Worm (Caenorhabditis elegans) whole organism, young adult: ENCODE measurements around the gene F28H7.7.

Source experiments
- C17E4.6 ChIP-seq: fragments of 200-800 bp; sonication (Bioruptor generic); IDR thresholded peaks from 2 replicates; pipeline ENCODE4 v1.3.6; 2022; ENCODE audit warnings: missing genetic modification reagents, missing genetic modification characterization, missing compliant biosample characterization
- F22D6.2 ChIP-seq: sonication (generic microtip); optimal IDR thresholded peaks from 2 replicates; lab custom pipeline; 2016; ENCODE audit warnings: mild to moderate bottlenecking, missing genetic modification characterization, missing compliant biosample characterization
- F39B2.1 ChIP-seq: fragments of 200-800 bp; sonication (Bioruptor generic); IDR thresholded peaks from 2 replicates; pipeline ENCODE4 v1.3.6; 2022; ENCODE audit warnings: missing genetic modification reagents, missing genetic modification characterization, missing compliant biosample characterization
- T07F8.4 ChIP-seq: sonication (generic microtip); optimal IDR thresholded peaks from 2 replicates; lab custom pipeline; 2016; ENCODE audit warnings: mild to moderate bottlenecking, missing genetic modification characterization, moderate library complexity, missing compliant biosample characterization
- Y53F4B.3 ChIP-seq: fragments of 200-800 bp; sonication (Bioruptor generic); IDR thresholded peaks from 2 replicates; pipeline ENCODE4 v1.3.6; 2022; ENCODE audit warnings: missing genetic modification reagents, missing genetic modification characterization, missing compliant biosample characterization
- Y56A3A.18 ChIP-seq: fragments of 200-800 bp; sonication (Bioruptor generic); IDR thresholded peaks from 2 replicates; pipeline ENCODE4 v1.3.6; 2022; ENCODE audit warnings: missing genetic modification reagents, missing genetic modification characterization, missing compliant biosample characterization
- Y95B8A.8 ChIP-seq: fragments of 200-800 bp; sonication (Bioruptor generic); IDR thresholded peaks from 2 replicates; pipeline ENCODE4 v1.3.6; 2022; ENCODE audit warnings: missing genetic modification reagents, missing genetic modification characterization, missing compliant biosample characterization
- akir-1 ChIP-seq: fragments of 200-800 bp; sonication (Bioruptor generic); optimal IDR thresholded peaks from 2 replicates; lab custom pipeline; 2018; ENCODE audit warnings: mild to moderate bottlenecking, missing genetic modification characterization, moderate library complexity, missing compliant biosample characterization
- ama-1 ChIP-seq, 3 experiments: fragments of 150-350 bp in 1 of 3; sonication (generic microtip) in 2 of 3; optimal IDR thresholded peaks; 2 replicates each; lab custom pipeline; 2014 to 2018; ENCODE audit warnings: missing biosample characterization in 2 of 3, missing genetic modification characterization in 2 of 3, missing genetic modification reagents in 2 of 3
- aptf-3 ChIP-seq: fragments of 200-800 bp; sonication (Bioruptor generic); IDR thresholded peaks from 2 replicates; pipeline ENCODE4 v1.3.6; 2022; ENCODE audit warnings: missing genetic modification characterization, missing compliant biosample characterization
- attf-3 ChIP-seq: fragments of 200-800 bp; sonication (Bioruptor generic); conservative IDR thresholded peaks from 2 replicates; pipeline ENCODE4 v1.3.6; 2022; ENCODE audit warnings: missing genetic modification reagents, missing genetic modification characterization, missing compliant biosample characterization
- bed-2 ChIP-seq: fragments of 200-800 bp; sonication (Bioruptor generic); IDR thresholded peaks from 2 replicates; pipeline ENCODE4 v1.3.6; 2022; ENCODE audit warnings: missing genetic modification reagents, missing genetic modification characterization, missing compliant biosample characterization
- ccch-3 ChIP-seq: fragments of 200-800 bp; sonication (Bioruptor generic); optimal IDR thresholded peaks from 2 replicates; lab custom pipeline; 2018; ENCODE audit warnings: mild to moderate bottlenecking, missing genetic modification characterization, missing compliant biosample characterization
- cebp-2 ChIP-seq: fragments of 200-800 bp; sonication (Bioruptor generic); IDR thresholded peaks from 2 replicates; pipeline ENCODE4 v1.3.6; 2022; ENCODE audit warnings: missing genetic modification characterization, missing compliant biosample characterization
- ceh-40 ChIP-seq: fragments of 200-800 bp; sonication (Bioruptor generic); IDR thresholded peaks from 2 replicates; pipeline ENCODE4 v1.3.6; 2022; ENCODE audit warnings: missing genetic modification characterization, missing compliant biosample characterization
- ceh-58 ChIP-seq: fragments of 200-800 bp; sonication (Bioruptor generic); IDR thresholded peaks from 2 replicates; pipeline ENCODE4 v1.3.6; 2022; ENCODE audit warnings: missing genetic modification characterization, missing compliant biosample characterization
- ceh-91 ChIP-seq: fragments of 200-800 bp; sonication (Bioruptor generic); IDR thresholded peaks from 2 replicates; pipeline ENCODE4 v1.3.6; 2022; ENCODE audit warnings: missing genetic modification reagents, missing genetic modification characterization, missing compliant biosample characterization
- chd-7 ChIP-seq: sonication (generic microtip); optimal IDR thresholded peaks from 2 replicates; lab custom pipeline; 2016; ENCODE audit warnings: mild to moderate bottlenecking, missing genetic modification characterization, moderate library complexity, missing compliant biosample characterization
- die-1 ChIP-seq: sonication (generic microtip); optimal IDR thresholded peaks from 2 replicates; lab custom pipeline; 2016; ENCODE audit warnings: missing genotype, mild to moderate bottlenecking, missing genetic modification characterization, missing compliant biosample characterization
- dox-1 ChIP-seq: fragments of 200-800 bp; sonication (Bioruptor generic); IDR thresholded peaks from 2 replicates; pipeline ENCODE4 v1.3.6; 2022; ENCODE audit warnings: missing genetic modification reagents, missing genetic modification characterization, missing compliant biosample characterization
- dpl-1 ChIP-seq: fragments of 150-350 bp; optimal IDR thresholded peaks from 2 replicates; lab custom pipeline; 2014; ENCODE audit warnings: missing biosample characterization, missing genetic modification reagents, missing genetic modification characterization
- egl-18 ChIP-seq: fragments of 200-800 bp; sonication (Bioruptor generic); IDR thresholded peaks from 2 replicates; pipeline ENCODE4 v1.3.6; 2022; ENCODE audit warnings: missing genetic modification reagents, missing genetic modification characterization, missing compliant biosample characterization
- egl-44 ChIP-seq: fragments of 200-800 bp; sonication (Bioruptor generic); IDR thresholded peaks from 2 replicates; pipeline ENCODE4 v1.3.6; 2022; ENCODE audit warnings: missing genetic modification reagents, missing genetic modification characterization, missing compliant biosample characterization
- egrh-3 ChIP-seq: fragments of 200-800 bp; sonication (Bioruptor generic); IDR thresholded peaks from 2 replicates; pipeline ENCODE4 v1.3.6; 2022; ENCODE audit warnings: missing genetic modification reagents, missing genetic modification characterization, missing compliant biosample characterization
- ekl-4 ChIP-seq: fragments of 200-800 bp; sonication (Bioruptor generic); IDR thresholded peaks from 2 replicates; pipeline ENCODE4 v1.3.6; 2022; ENCODE audit warnings: missing genetic modification reagents, missing genetic modification characterization, missing compliant biosample characterization
- hrde-1 ChIP-seq: sonication (generic microtip); optimal IDR thresholded peaks from 2 replicates; lab custom pipeline; 2016; ENCODE audit warnings: missing genetic modification characterization, mild to moderate bottlenecking, missing compliant biosample characterization, moderate library complexity, missing genotype, missing genetic modification reagents, borderline replicate concordance
- lag-1 ChIP-seq: fragments of 200-800 bp; sonication (Bioruptor generic); IDR thresholded peaks from 2 replicates; pipeline ENCODE4 v1.3.6; 2022; ENCODE audit warnings: missing genetic modification reagents, missing genetic modification characterization, missing compliant biosample characterization
- lir-1 ChIP-seq: fragments of 200-800 bp; sonication (Bioruptor generic); conservative IDR thresholded peaks from 2 replicates; pipeline ENCODE4 v1.3.6; 2022; ENCODE audit warnings: missing genetic modification reagents, missing genetic modification characterization, missing compliant biosample characterization
- madf-10 ChIP-seq: sonication (generic microtip); optimal IDR thresholded peaks from 2 replicates; lab custom pipeline; 2016; ENCODE audit warnings: mild to moderate bottlenecking, missing genetic modification characterization, missing compliant biosample characterization
- madf-3 ChIP-seq: fragments of 200-800 bp; sonication (Bioruptor generic); IDR thresholded peaks from 2 replicates; pipeline ENCODE4 v1.3.6; 2022; ENCODE audit warnings: missing genetic modification reagents, missing genetic modification characterization, missing compliant biosample characterization
- mel-28 ChIP-seq: sonication (generic microtip); optimal IDR thresholded peaks from 2 replicates; lab custom pipeline; 2016; ENCODE audit warnings: borderline replicate concordance, mild to moderate bottlenecking, missing genetic modification characterization, missing compliant biosample characterization
- nfya-2 ChIP-seq: fragments of 200-800 bp; sonication (Bioruptor generic); IDR thresholded peaks from 2 replicates; pipeline ENCODE4 v1.3.6; 2022; ENCODE audit warnings: missing genetic modification reagents, missing genetic modification characterization, missing compliant biosample characterization
- nhr-179 ChIP-seq: sonication (generic microtip); optimal IDR thresholded peaks from 2 replicates; lab custom pipeline; 2016; ENCODE audit warnings: mild to moderate bottlenecking, missing genetic modification characterization, missing compliant biosample characterization
- nhr-27 ChIP-seq: fragments of 200-800 bp; sonication (Bioruptor generic); optimal IDR thresholded peaks from 2 replicates; lab custom pipeline; 2018; ENCODE audit warnings: mild to moderate bottlenecking, missing genetic modification characterization, moderate library complexity, missing compliant biosample characterization
- nhr-80 ChIP-seq: sonication (generic microtip); optimal IDR thresholded peaks from 2 replicates; lab custom pipeline; 2016; ENCODE audit warnings: missing genetic modification characterization, missing compliant biosample characterization
- pbrm-1 ChIP-seq: fragments of 200-800 bp; sonication (Bioruptor generic); IDR thresholded peaks from 2 replicates; pipeline ENCODE4 v1.3.6; 2022; ENCODE audit warnings: missing genetic modification reagents, missing genetic modification characterization, missing compliant biosample characterization
- rpc-1 ChIP-seq, 2 experiments: fragments of 150-350 bp in 1 of 2; sonication (generic microtip) in 1 of 2; optimal IDR thresholded peaks; 2 replicates each; lab custom pipeline; 2014 to 2018; ENCODE audit warnings: missing biosample characterization in 1 of 2, missing genetic modification characterization in 1 of 2, missing genetic modification reagents in 1 of 2, missing genotype in 1 of 2
- sdz-38 ChIP-seq: sonication (generic microtip); optimal IDR thresholded peaks from 2 replicates; lab custom pipeline; 2016; ENCODE audit warnings: missing genotype, missing genetic modification characterization, missing compliant biosample characterization
- snpc-4 ChIP-seq, 5 experiments: fragments of 150-350 bp in 1 of 5; sonication (generic microtip) in 4 of 5; optimal IDR thresholded peaks; 2 replicates each; lab custom pipeline; 2014 to 2018; ENCODE audit warnings: missing genetic modification characterization in 5 of 5, missing biosample characterization in 3 of 5, antibody characterized with exemption in 2 of 5, mild to moderate bottlenecking in 2 of 5, missing compliant biosample characterization in 2 of 5, missing genotype in 2 of 5, moderate library complexity in 2 of 5, missing genetic modification reagents in 1 of 5
- tbp1 ChIP-seq: fragments of 200-800 bp; sonication (Bioruptor generic); optimal IDR thresholded peaks from 2 replicates; lab custom pipeline; 2018; ENCODE audit warnings: mild to moderate bottlenecking, missing genetic modification characterization, missing compliant biosample characterization
- tbx-9 ChIP-seq: sonication (generic microtip); optimal IDR thresholded peaks from 2 replicates; lab custom pipeline; 2016; ENCODE audit warnings: borderline replicate concordance, missing genetic modification characterization, inconsistent platforms, missing compliant biosample characterization
- tlf-1 ChIP-seq: fragments of 200-800 bp; sonication (Bioruptor generic); optimal IDR thresholded peaks from 2 replicates; lab custom pipeline; 2018; ENCODE audit warnings: mild to moderate bottlenecking, missing genetic modification characterization, missing compliant biosample characterization
- zfh-2 ChIP-seq: fragments of 200-800 bp; sonication (Bioruptor generic); conservative IDR thresholded peaks from 2 replicates; pipeline ENCODE4 v1.3.6; 2022; ENCODE audit warnings: missing genetic modification reagents, missing genetic modification characterization, missing compliant biosample characterization
- ztf-28 ChIP-seq: fragments of 200-800 bp; sonication (Bioruptor generic); IDR thresholded peaks from 2 replicates; pipeline ENCODE4 v1.3.6; 2022; ENCODE audit warnings: missing genetic modification reagents, missing genetic modification characterization, missing compliant biosample characterization
- ztf-3 ChIP-seq: fragments of 200-800 bp; sonication (Bioruptor generic); optimal IDR thresholded peaks from 2 replicates; lab custom pipeline; 2018; ENCODE audit warnings: mild to moderate bottlenecking, missing genetic modification characterization, missing compliant biosample characterization
- ztf-6 ChIP-seq: fragments of 200-800 bp; sonication (Bioruptor generic); IDR thresholded peaks from 2 replicates; pipeline ENCODE4 v1.3.6; 2022; ENCODE audit warnings: missing genetic modification reagents, missing genetic modification characterization, missing compliant biosample characterization

Gene F28H7.7

ce11 chrV:10720303-10720847, 33.6 kb downstream of the F28H7.7 start:
- no peak for TF ChIP-seq chd-7 (tag; lab: Kevin White, UChicago)
- no peak for TF ChIP-seq T07F8.4 (tag; lab: Kevin White, UChicago)
- TF ChIP-seq zfh-2 (GFP tag; lab: Robert Waterston, UW), result no peak
- TF ChIP-seq tbx-9 (tag; lab: Kevin White, UChicago), result no peak
- TF ChIP-seq ceh-91 (GFP tag; lab: Robert Waterston, UW), result no peak
- TF ChIP-seq Y56A3A.18 (GFP tag; lab: Robert Waterston, UW), result no peak
- TF ChIP-seq ceh-40 (GFP tag; lab: Robert Waterston, UW), result no peak
- no peak for TF ChIP-seq hrde-1 (tag; lab: Kevin White, UChicago)
- no peak for TF ChIP-seq ceh-58
- no peak for TF ChIP-seq cebp-2 (GFP tag; lab: Robert Waterston, UW)
- no peak for TF ChIP-seq snpc-4 (GFP tag; optimal IDR thresholded peaks at IDR 0.05; lab: Kevin White, UChicago)
- TF ChIP-seq snpc-4 (tag; optimal IDR thresholded peaks at IDR 0.05; lab: Kevin White, UChicago), result no peak
- TF ChIP-seq madf-10 (tag; lab: Kevin White, UChicago), result no peak
- no peak for TF ChIP-seq lag-1 (GFP tag; lab: Robert Waterston, UW)
- no peak for TF ChIP-seq egl-18 (GFP tag; lab: Robert Waterston, UW)
- no peak for TF ChIP-seq nhr-179 (tag; lab: Kevin White, UChicago)
- no peak for TF ChIP-seq tbp1 (GFP tag; lab: Kevin White, UChicago)
- TF ChIP-seq ztf-3, result no peak

ce11 chrV:10719833-10720170, 34.1 kb downstream of the F28H7.7 start:
- no peak for TF ChIP-seq sdz-38 (tag; lab: Kevin White, UChicago)
- TF ChIP-seq pbrm-1, result 0 out of 2 replicates have a peak, but pooled peaks have one; percentile 30
- no peak for TF ChIP-seq die-1
- TF ChIP-seq ccch-3 (GFP tag; lab: Kevin White, UChicago), result no peak
- no peak for TF ChIP-seq F39B2.1 (GFP tag; lab: Robert Waterston, UW)
- TF ChIP-seq ztf-6 (GFP tag; lab: Robert Waterston, UW), result no peak
- TF ChIP-seq aptf-3, result no peak
- no peak for TF ChIP-seq ztf-28 (GFP tag; lab: Robert Waterston, UW)
- no peak for TF ChIP-seq ama-1 (optimal IDR thresholded peaks at IDR 0.05; lab: Kevin White, UChicago)
- TF ChIP-seq ama-1 (GFP tag; optimal IDR thresholded peaks at IDR 0.05; lab: Kevin White, UChicago), result no peak
- TF ChIP-seq tbx-9 (tag; lab: Kevin White, UChicago), result no peak
- TF ChIP-seq bed-2 (GFP tag; lab: Robert Waterston, UW), result no peak
- TF ChIP-seq Y95B8A.8, result 0 out of 2 replicates have a peak, but pooled peaks have one; percentile 7
- TF ChIP-seq attf-3, result no peak
- no peak for TF ChIP-seq egl-44 (GFP tag; lab: Robert Waterston, UW)
- no peak for TF ChIP-seq dox-1 (GFP tag; lab: Robert Waterston, UW)
- peak; percentile 73 for TF ChIP-seq lir-1 (GFP tag; lab: Robert Waterston, UW)
- TF ChIP-seq rpc-1 (optimal IDR thresholded peaks at IDR 0.05; lab: Kevin White, UChicago), result no peak
- TF ChIP-seq rpc-1 (tag; optimal IDR thresholded peaks at IDR 0.05; lab: Kevin White, UChicago), result no peak
- no peak for TF ChIP-seq nfya-2 (GFP tag; lab: Robert Waterston, UW)
- no peak for TF ChIP-seq C17E4.6
- TF ChIP-seq tlf-1, result no peak
- TF ChIP-seq zfh-2 (GFP tag; lab: Robert Waterston, UW), result no peak
- no peak for TF ChIP-seq mel-28 (tag; lab: Kevin White, UChicago)
- TF ChIP-seq ztf-3, result no peak
- no peak for TF ChIP-seq dpl-1 (GFP tag; lab: Kevin White, UChicago)
- TF ChIP-seq nhr-80, result peak; percentile 74
- no peak for TF ChIP-seq madf-3 (GFP tag; lab: Robert Waterston, UW)
- no peak for TF ChIP-seq hrde-1 (tag; lab: Kevin White, UChicago)
- TF ChIP-seq F22D6.2 (tag; lab: Kevin White, UChicago), result no peak
- peak; percentile 8 for TF ChIP-seq akir-1
- TF ChIP-seq nhr-27 (tag; lab: Kevin White, UChicago), result no peak
- no peak for TF ChIP-seq tbp1 (GFP tag; lab: Kevin White, UChicago)
- TF ChIP-seq Y53F4B.3, result no peak
- TF ChIP-seq egrh-3 (GFP tag; lab: Robert Waterston, UW), result no peak
- peak; percentile 48; the same call in 1 of the 2 replicates for TF ChIP-seq ekl-4 (GFP tag; lab: Robert Waterston, UW)
